Fruit fly (Drosophila melanogaster) whole organism, embryonic: ENCODE results near the gene bsf.

Experiments
- CG10979 ChIP-seq: fragments of 200-800 bp; sonication (Bioruptor generic); optimal IDR thresholded peaks from 2 replicates; lab custom pipeline; 2018; ENCODE audit warnings: missing biosample characterization, mild to moderate bottlenecking, missing genetic modification characterization, moderate library complexity
- CG11247 ChIP-seq: fragments of 200-800 bp; sonication (Bioruptor generic); IDR thresholded peaks from 2 replicates; pipeline ENCODE4 v1.3.6; 2022; ENCODE audit warnings: missing biosample characterization, missing genetic modification characterization
- CG14014 ChIP-seq: fragments of 200-800 bp; sonication (Bioruptor generic); IDR thresholded peaks from 2 replicates; pipeline ENCODE4 v1.3.6; 2022; ENCODE audit warnings: missing biosample characterization, missing genetic modification characterization
- CG17568 ChIP-seq: fragments of 200-800 bp; sonication (Bioruptor generic); optimal IDR thresholded peaks from 2 replicates; lab custom pipeline; 2018; ENCODE audit warnings: missing biosample characterization, mild to moderate bottlenecking, missing genetic modification characterization, moderate library complexity
- CG1832 ChIP-seq: fragments of 200-800 bp; sonication (Bioruptor generic); optimal IDR thresholded peaks from 2 replicates; lab custom pipeline; 2017; ENCODE audit warnings: missing biosample characterization, mild to moderate bottlenecking, missing genetic modification characterization, inconsistent platforms
- CG34224 ChIP-seq: fragments of 200-800 bp; sonication (Bioruptor generic); IDR thresholded peaks from 3 replicates; pipeline ENCODE4 v1.3.6; 2022; ENCODE audit warnings: missing biosample characterization, missing genetic modification characterization; ENCODE audit not compliant: partially characterized antibody
- CG6689 ChIP-seq: fragments of 200-800 bp; sonication (Bioruptor generic); IDR thresholded peaks from 2 replicates; pipeline ENCODE4 v1.3.6; 2022; ENCODE audit warnings: missing biosample characterization, missing genetic modification characterization
- Ptx1 ChIP-seq: fragments of 200-800 bp; sonication (Bioruptor generic); IDR thresholded peaks from 2 replicates; pipeline ENCODE4 v1.3.6; 2022; ENCODE audit warnings: missing biosample characterization, missing genetic modification characterization
- pum ChIP-seq: fragments of 200-800 bp; sonication (Bioruptor generic); optimal IDR thresholded peaks from 2 replicates; lab custom pipeline; 2016; ENCODE audit warnings: missing biosample characterization, missing genetic modification characterization
- ranshi ChIP-seq: fragments of 200-800 bp; sonication (Bioruptor generic); IDR thresholded peaks from 2 replicates; pipeline ENCODE4 v1.3.6; 2022; ENCODE audit warnings: missing biosample characterization, missing genetic modification characterization
- sqz ChIP-seq: fragments of 200-800 bp; sonication (Bioruptor generic); optimal IDR thresholded peaks from 3 replicates; lab custom pipeline; 2018; ENCODE audit warnings: missing biosample characterization, mild to moderate bottlenecking, missing genetic modification characterization

- TF ChIP-seq CG14014 (GFP tag; lab: Robert Waterston, UW): no peak
- no peak for TF ChIP-seq ranshi (GFP tag; lab: Robert Waterston, UW)
- no peak for TF ChIP-seq CG1832
- no peak for TF ChIP-seq CG11247 (GFP tag; lab: Robert Waterston, UW)
- TF ChIP-seq pum (GFP tag; lab: Kevin White, UChicago): no peak
- TF ChIP-seq sqz: no peak
- no peak for TF ChIP-seq CG10979
- no peak for TF ChIP-seq CG6689 (GFP tag; lab: Robert Waterston, UW)
- no peak for TF ChIP-seq CG34224 (GFP tag; lab: Robert Waterston, UW)
- TF ChIP-seq Ptx1 (GFP tag; lab: Robert Waterston, UW): no peak
- no peak for TF ChIP-seq CG17568
Observed at dm6 chr2L:18479177-18479521, 24.8 kb upstream of the bsf start.
